Fruit fly (Drosophila melanogaster) whole organism, pupa: ENCODE results near the gene OdsH.

ENCODE experiments used
- CG15710 ChIP-seq: fragments of 200-800 bp; sonication (Bioruptor generic); optimal IDR thresholded peaks from 2 replicates; lab custom pipeline; 2018; ENCODE audit warnings: missing biosample characterization, mild to moderate bottlenecking, missing genetic modification characterization, moderate library complexity
- D1 ChIP-seq: fragments of 200-800 bp; sonication (Bioruptor generic); optimal IDR thresholded peaks from 2 replicates; lab custom pipeline; 2018; ENCODE audit warnings: missing biosample characterization, mild to moderate bottlenecking, missing genetic modification characterization, moderate library complexity
- EcR ChIP-seq: fragments of 200-800 bp; sonication (Bioruptor generic); optimal IDR thresholded peaks from 3 replicates; lab custom pipeline; 2019; ENCODE audit warnings: missing biosample characterization, missing genetic modification characterization, mild to moderate bottlenecking, moderate library complexity, missing genetic modification reagents
- Ets98B ChIP-seq: fragments of 200-800 bp; sonication (Bioruptor generic); IDR thresholded peaks from 2 replicates; pipeline ENCODE4 v1.3.6; 2022; ENCODE audit warnings: missing biosample characterization, missing genetic modification characterization
- Snoo ChIP-seq: fragments of 200-800 bp; sonication (Bioruptor generic); optimal IDR thresholded peaks from 3 replicates; lab custom pipeline; 2017; ENCODE audit warnings: missing biosample characterization, mild to moderate bottlenecking, missing genetic modification characterization, inconsistent platforms
- gl ChIP-seq: fragments of 200-800 bp; sonication (Bioruptor generic); optimal IDR thresholded peaks from 2 replicates; lab custom pipeline; 2018; ENCODE audit warnings: missing biosample characterization, mild to moderate bottlenecking, missing genetic modification characterization

DNA sequence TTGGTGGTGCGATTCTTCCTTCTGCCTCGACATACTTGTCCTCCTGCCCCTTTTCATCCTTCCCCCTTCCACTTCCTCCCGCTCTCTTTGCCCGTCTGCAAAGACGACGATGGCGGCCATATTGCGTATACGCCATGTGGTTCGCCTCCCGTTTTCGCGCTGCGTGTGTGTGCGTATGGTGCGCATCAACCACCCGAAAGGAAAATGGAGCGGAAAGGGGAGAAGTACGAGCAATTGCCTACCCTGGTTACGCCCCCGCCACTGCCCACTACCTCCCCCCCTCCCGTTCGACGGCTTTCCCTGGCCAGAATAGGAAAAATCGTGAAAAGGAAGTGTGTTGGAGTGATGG lies 9.0 kb downstream of the OdsH start:
- TF ChIP-seq D1 (tag; lab: Kevin White, UChicago) (no peak), EcR (GFP tag; lab: Kevin White, UChicago) (no peak), Snoo (no peak), CG15710 (tag; lab: Kevin White, UChicago) (no peak), Ets98B (GFP tag; lab: Robert Waterston, UW) (no peak), gl (tag; lab: Kevin White, UChicago) (no peak)
